Fruit fly (Drosophila melanogaster): Measurements from ENCODE around the gene Rack1.

DNA sequence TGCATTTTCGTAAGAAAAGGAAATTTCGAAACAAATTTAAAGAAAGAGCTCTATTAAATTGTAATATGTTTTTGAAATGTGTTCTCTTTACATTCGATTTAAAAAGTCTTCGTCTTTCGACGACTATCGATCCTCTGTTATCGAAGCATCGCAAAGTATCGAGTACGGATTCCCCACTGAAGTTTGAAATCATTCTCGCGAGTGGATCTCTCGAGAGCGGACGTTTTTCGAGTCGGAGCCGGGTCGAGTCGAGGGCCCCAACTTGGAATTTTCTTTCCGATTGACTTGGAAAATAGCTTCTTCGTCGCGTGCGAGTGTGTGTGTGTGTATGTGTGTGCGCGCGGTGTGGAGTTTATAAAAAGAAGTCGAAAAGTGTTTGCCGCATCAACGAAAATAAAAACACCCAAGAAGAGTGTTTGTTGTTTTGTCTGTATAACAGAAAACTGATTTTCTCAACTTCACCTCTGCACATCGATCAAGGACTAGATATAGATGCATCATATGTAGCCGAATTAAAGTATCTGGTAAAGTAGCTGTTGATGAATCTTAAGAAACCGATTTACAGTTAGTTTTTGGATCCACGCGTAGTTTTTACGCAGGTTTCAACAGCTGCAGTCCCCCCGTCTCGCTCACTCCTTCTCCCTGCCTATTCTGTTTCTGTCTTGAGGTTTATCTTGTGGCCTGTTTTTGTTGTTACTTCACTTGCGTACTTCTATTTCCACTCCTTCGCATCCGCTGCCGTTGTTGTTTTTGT, 15.7 kb downstream of the Rack1 start, which contains the start of gene LanB1:
- no peak for TF ChIP-seq CG8478 (optimal IDR thresholded peaks at IDR 0.05)
- TF ChIP-seq CTCF (optimal IDR thresholded peaks at IDR 0.05), result no peak

All from S2 (cell line).